Worm (Caenorhabditis elegans) whole organism, early embryonic: ENCODE data around the gene nhr-190.

Experiments
- B0310.2 ChIP-seq: sonication (generic microtip); optimal IDR thresholded peaks from 2 replicates; lab custom pipeline; 2016; ENCODE audit warnings: mild to moderate bottlenecking, missing genetic modification characterization, missing compliant biosample characterization
- F13C5.2 ChIP-seq: sonication (generic microtip); optimal IDR thresholded peaks from 2 replicates; lab custom pipeline; 2017; ENCODE audit warnings: mild to moderate bottlenecking, missing genetic modification characterization, inconsistent platforms, missing compliant biosample characterization
- aly-1 ChIP-seq: sonication (generic microtip); optimal IDR thresholded peaks from 2 replicates; lab custom pipeline; 2016; ENCODE audit warnings: missing genetic modification characterization, missing compliant biosample characterization
- ama-1 ChIP-seq: fragments of 150-350 bp; optimal IDR thresholded peaks from 2 replicates; lab custom pipeline; 2014
- ceh-36 ChIP-seq: sonication (generic microtip); optimal IDR thresholded peaks from 2 replicates; lab custom pipeline; 2016; ENCODE audit warnings: missing genetic modification characterization, inconsistent platforms, missing compliant biosample characterization
- ets-7 ChIP-seq: sonication (generic microtip); optimal IDR thresholded peaks from 2 replicates; lab custom pipeline; 2016; ENCODE audit warnings: missing genotype, missing genetic modification characterization, missing compliant biosample characterization
- flt-1 ChIP-seq: fragments of 200-800 bp; sonication (Bioruptor generic); IDR thresholded peaks from 2 replicates; pipeline ENCODE4 v1.3.6; 2022; ENCODE audit warnings: missing genetic modification characterization, missing compliant biosample characterization
- hmg-4 ChIP-seq: fragments of 200-800 bp; sonication (Bioruptor generic); optimal IDR thresholded peaks from 2 replicates; lab custom pipeline; 2018; ENCODE audit warnings: mild to moderate bottlenecking, missing genetic modification characterization, missing compliant biosample characterization
- hnd-1 ChIP-seq: sonication (generic microtip); optimal IDR thresholded peaks from 2 replicates; lab custom pipeline; 2016; ENCODE audit warnings: missing genetic modification characterization, missing compliant biosample characterization
- pes-1 ChIP-seq: fragments of 200-800 bp; sonication (Bioruptor generic); IDR thresholded peaks from 2 replicates; pipeline ENCODE4 v1.3.6; 2022; ENCODE audit warnings: missing genetic modification reagents, missing genetic modification characterization, missing compliant biosample characterization
- scrt-1 ChIP-seq: fragments of 200-800 bp; sonication (Bioruptor generic); IDR thresholded peaks from 2 replicates; pipeline ENCODE4 v1.3.6; 2022; ENCODE audit warnings: missing genetic modification characterization, missing compliant biosample characterization
- tbx-11 ChIP-seq: fragments of 200-800 bp; sonication (Bioruptor generic); IDR thresholded peaks from 2 replicates; pipeline ENCODE4 v1.3.6; 2022; ENCODE audit warnings: missing genetic modification characterization, missing compliant biosample characterization
- tbx-37 ChIP-seq: fragments of 200-800 bp; sonication (Bioruptor generic); conservative IDR thresholded peaks from 2 replicates; pipeline ENCODE4 v1.3.6; 2022; ENCODE audit warnings: missing genetic modification reagents, missing genetic modification characterization, missing compliant biosample characterization
- tra-4 ChIP-seq: sonication (generic microtip); optimal IDR thresholded peaks from 2 replicates; lab custom pipeline; 2017; ENCODE audit warnings: missing genetic modification characterization, missing compliant biosample characterization

DNA sequence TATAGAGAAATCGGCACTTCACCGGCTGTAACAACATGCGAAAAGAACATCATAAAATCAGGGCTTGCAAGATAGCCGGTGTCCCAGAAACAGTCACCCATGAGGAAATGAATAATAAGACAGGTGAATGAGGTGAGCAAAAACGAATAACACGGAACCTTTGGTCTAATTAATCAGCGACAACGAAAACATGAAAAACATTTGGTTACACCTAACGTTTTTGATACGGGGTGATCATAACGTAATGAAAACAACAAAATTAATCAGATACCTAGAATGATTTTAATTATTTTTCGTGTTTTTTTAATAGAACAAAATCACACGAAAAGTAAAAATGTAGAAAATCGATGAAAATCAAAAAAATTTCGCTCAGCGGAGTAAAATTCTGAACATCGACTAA is 13.1 kb upstream of the nhr-190 start, which contains the start of gene srh-245:
- no peak for TF ChIP-seq F13C5.2 (tag; lab: Kevin White, UChicago)
- no peak for TF ChIP-seq ama-1
- no peak for TF ChIP-seq aly-1
- no peak for TF ChIP-seq B0310.2 (tag; lab: Kevin White, UChicago)
- no peak for TF ChIP-seq hmg-4
- no peak for TF ChIP-seq pes-1
- TF ChIP-seq hnd-1 (tag; lab: Kevin White, UChicago), result no peak
- TF ChIP-seq ets-7, result no peak
- TF ChIP-seq tbx-11 (GFP tag; lab: Robert Waterston, UW), result no peak
- TF ChIP-seq tra-4, result no peak
- TF ChIP-seq tbx-37 (GFP tag; lab: Robert Waterston, UW), result no peak
- no peak for TF ChIP-seq scrt-1 (GFP tag; lab: Robert Waterston, UW)
- no peak for TF ChIP-seq ceh-36 (tag; lab: Kevin White, UChicago)
- no peak for TF ChIP-seq flt-1 (GFP tag; lab: Robert Waterston, UW)
